Fruit fly (Drosophila melanogaster) whole organism, embryonic: Measurements from ENCODE around the gene COX7B.
A peak's percentile ranks its signal among the peaks of the same experiment; 100 is the strongest.

Experiments used
- Blimp-1 ChIP-seq: fragments of 200-800 bp; sonication (Bioruptor generic); optimal IDR thresholded peaks from 3 replicates; lab custom pipeline; 2018; ENCODE audit warnings: missing biosample characterization, missing genetic modification characterization, mild to moderate bottlenecking, moderate library complexity, missing genetic modification reagents
- CG11398 ChIP-seq: fragments of 200-800 bp; sonication (Bioruptor generic); optimal IDR thresholded peaks from 2 replicates; lab custom pipeline; 2016; ENCODE audit warnings: missing biosample characterization, missing genetic modification characterization
- CG13296 ChIP-seq: fragments of 200-800 bp; sonication (Bioruptor generic); optimal IDR thresholded peaks from 3 replicates; lab custom pipeline; 2018; ENCODE audit warnings: missing biosample characterization, mild to moderate bottlenecking, missing genetic modification characterization
- CG15696 ChIP-seq: fragments of 200-800 bp; sonication (Bioruptor generic); optimal IDR thresholded peaks from 2 replicates; lab custom pipeline; 2019; ENCODE audit warnings: missing biosample characterization, mild to moderate bottlenecking, missing genetic modification characterization, moderate library complexity
- CG17328 ChIP-seq: fragments of 200-800 bp; sonication (Bioruptor generic); IDR thresholded peaks from 2 replicates; pipeline ENCODE4 v1.3.6; 2022; ENCODE audit warnings: missing biosample characterization, missing genetic modification characterization
- CG1792 ChIP-seq: fragments of 200-800 bp; sonication (Bioruptor generic); optimal IDR thresholded peaks from 2 replicates; lab custom pipeline; 2016; ENCODE audit warnings: missing biosample characterization, missing genetic modification characterization
- CG18262 ChIP-seq: fragments of 200-800 bp; optimal IDR thresholded peaks from 3 replicates; lab custom pipeline; 2019; ENCODE audit warnings: missing biosample characterization, mild to moderate bottlenecking, missing genetic modification characterization, moderate library complexity
- CG18619 ChIP-seq: fragments of 200-800 bp; sonication (Bioruptor generic); optimal IDR thresholded peaks from 3 replicates; lab custom pipeline; 2017; ENCODE audit warnings: missing biosample characterization, mild to moderate bottlenecking, missing genetic modification characterization
- CG30431 ChIP-seq: fragments of 200-800 bp; sonication (Bioruptor generic); optimal IDR thresholded peaks from 2 replicates; lab custom pipeline; 2017; ENCODE audit warnings: missing biosample characterization, missing genetic modification characterization
- CG3065 ChIP-seq: fragments of 200-800 bp; sonication (Bioruptor generic); optimal IDR thresholded peaks from 2 replicates; lab custom pipeline; 2016; ENCODE audit warnings: missing biosample characterization, missing genetic modification characterization
- CG32772 ChIP-seq: fragments of 200-800 bp; sonication (Bioruptor generic); IDR thresholded peaks from 2 replicates; pipeline ENCODE4 v1.3.6; 2022; ENCODE audit warnings: missing biosample characterization, missing genetic modification characterization
- CG3847 ChIP-seq: fragments of 200-800 bp; sonication (Bioruptor generic); IDR thresholded peaks from 2 replicates; pipeline ENCODE4 v1.3.6; 2022; ENCODE audit warnings: missing biosample characterization, missing genetic modification characterization
- CG8089 ChIP-seq: fragments of 200-800 bp; sonication (Bioruptor generic); optimal IDR thresholded peaks from 3 replicates; lab custom pipeline; 2016; ENCODE audit warnings: missing biosample characterization, missing genetic modification characterization
- CG8281 ChIP-seq: fragments of 200-800 bp; sonication (Bioruptor generic); optimal IDR thresholded peaks from 2 replicates; lab custom pipeline; 2018; ENCODE audit warnings: missing biosample characterization, mild to moderate bottlenecking, missing genetic modification characterization, moderate library complexity
- CG9215 ChIP-seq: fragments of 200-800 bp; sonication (Bioruptor generic); IDR thresholded peaks from 2 replicates; pipeline ENCODE4 v1.3.6; 2022; ENCODE audit warnings: missing biosample characterization, missing genetic modification characterization
- CG9797 ChIP-seq: fragments of 200-800 bp; sonication (Bioruptor generic); optimal IDR thresholded peaks from 3 replicates; lab custom pipeline; 2018; ENCODE audit warnings: missing biosample characterization, mild to moderate bottlenecking, missing genetic modification characterization
- CHES-1-like ChIP-seq: fragments of 200-800 bp; sonication (Bioruptor generic); optimal IDR thresholded peaks from 2 replicates; lab custom pipeline; 2016; ENCODE audit warnings: missing biosample characterization, missing genetic modification characterization
- Camta ChIP-seq: fragments of 200-800 bp; sonication (Bioruptor generic); optimal IDR thresholded peaks from 2 replicates; lab custom pipeline; 2016; ENCODE audit warnings: missing biosample characterization, missing genetic modification characterization
- CoRest ChIP-seq: fragments of 200-800 bp; sonication (Bioruptor generic); optimal IDR thresholded peaks from 3 replicates; lab custom pipeline; 2018; ENCODE audit warnings: missing biosample characterization, mild to moderate bottlenecking, missing genetic modification characterization, moderate library complexity
- HmgZ ChIP-seq: fragments of 200-800 bp; sonication (Bioruptor generic); optimal IDR thresholded peaks from 2 replicates; lab custom pipeline; 2018; ENCODE audit warnings: missing biosample characterization, mild to moderate bottlenecking, missing genetic modification characterization
- Kr ChIP-seq: fragments of 200-800 bp; sonication (Bioruptor generic); optimal IDR thresholded peaks from 2 replicates; lab custom pipeline; 2017; ENCODE audit warnings: missing biosample characterization, mild to moderate bottlenecking, missing genetic modification characterization
- MTF-1 ChIP-seq: fragments of 200-800 bp; sonication (Bioruptor generic); optimal IDR thresholded peaks from 2 replicates; lab custom pipeline; 2018; ENCODE audit warnings: missing biosample characterization, mild to moderate bottlenecking, missing genetic modification characterization, borderline replicate concordance
- NC2α ChIP-seq: fragments of 200-800 bp; sonication (Bioruptor generic); optimal IDR thresholded peaks from 2 replicates; lab custom pipeline; 2016; ENCODE audit warnings: missing biosample characterization, missing genetic modification characterization
- Oaz ChIP-seq: fragments of 200-800 bp; sonication (Bioruptor generic); IDR thresholded peaks from 2 replicates; pipeline ENCODE4 v1.3.6; 2022; ENCODE audit warnings: missing biosample characterization, missing genetic modification characterization
- Poxn ChIP-seq: fragments of 200-800 bp; sonication (Bioruptor generic); IDR thresholded peaks from 2 replicates; pipeline ENCODE4 v1.3.6; 2022; ENCODE audit warnings: missing biosample characterization, missing genetic modification characterization
- Side ChIP-seq: fragments of 200-800 bp; sonication (Bioruptor generic); optimal IDR thresholded peaks from 2 replicates; lab custom pipeline; 2016; ENCODE audit warnings: missing biosample characterization, missing genetic modification characterization
- Ssrp ChIP-seq: fragments of 200-800 bp; sonication (Bioruptor generic); optimal IDR thresholded peaks from 2 replicates; lab custom pipeline; 2018; ENCODE audit warnings: missing biosample characterization, mild to moderate bottlenecking, missing genetic modification characterization, moderate library complexity
- Trl ChIP-seq, 3 experiments: fragments of >200 bp in 2 of 3; fragments of 200-800 bp in 1 of 3; sonication (Bioruptor generic) in 1 of 3; optimal IDR thresholded peaks; 2 replicates in 1 of 3; 3 replicates in 2 of 3; lab custom pipeline; 2016 to 2017; ENCODE audit warnings: missing biosample characterization in 1 of 3, missing genetic modification characterization in 1 of 3
- YL-1 ChIP-seq: fragments of 200-800 bp; sonication (Bioruptor generic); optimal IDR thresholded peaks from 3 replicates; lab custom pipeline; 2017; ENCODE audit warnings: missing biosample characterization, mild to moderate bottlenecking, missing genetic modification characterization
- ase ChIP-seq: fragments of 200-800 bp; sonication (Bioruptor generic); IDR thresholded peaks from 3 replicates; pipeline ENCODE4 v1.3.6; 2022; ENCODE audit warnings: missing biosample characterization, missing genetic modification characterization
- ash1 ChIP-seq: fragments of 200-800 bp; sonication (Bioruptor generic); optimal IDR thresholded peaks from 2 replicates; lab custom pipeline; 2018; ENCODE audit warnings: missing biosample characterization, mild to moderate bottlenecking, missing genetic modification characterization
- az2 ChIP-seq: fragments of 200-800 bp; sonication (Bioruptor generic); optimal IDR thresholded peaks from 3 replicates; lab custom pipeline; 2016; ENCODE audit warnings: missing biosample characterization, missing genetic modification characterization
- caup ChIP-seq: fragments of 200-800 bp; sonication (Bioruptor generic); optimal IDR thresholded peaks from 3 replicates; lab custom pipeline; 2017; ENCODE audit warnings: missing biosample characterization, mild to moderate bottlenecking, missing genetic modification characterization, moderate library complexity; ENCODE audit not compliant: severe bottlenecking
- esg ChIP-seq: fragments of 200-800 bp; sonication (Bioruptor generic); conservative IDR thresholded peaks from 2 replicates; pipeline ENCODE4 v1.3.6; 2022; ENCODE audit warnings: missing biosample characterization, missing genetic modification characterization
- grn ChIP-seq: fragments of 200-800 bp; sonication (Bioruptor generic); optimal IDR thresholded peaks from 3 replicates; lab custom pipeline; 2017; ENCODE audit warnings: missing biosample characterization, missing genetic modification characterization
- ind ChIP-seq: fragments of 200-800 bp; sonication (Bioruptor generic); optimal IDR thresholded peaks from 3 replicates; lab custom pipeline; 2016; ENCODE audit warnings: missing biosample characterization, missing genetic modification characterization
- inv ChIP-seq: fragments of 200-800 bp; sonication (Bioruptor generic); IDR thresholded peaks from 2 replicates; pipeline ENCODE4 v1.3.6; 2022; ENCODE audit warnings: missing biosample characterization, missing genetic modification characterization; ENCODE audit not compliant: partially characterized antibody
- knrl ChIP-seq: fragments of 200-800 bp; sonication (Bioruptor generic); IDR thresholded peaks from 3 replicates; pipeline ENCODE4 v1.3.6; 2022; ENCODE audit warnings: missing biosample characterization, missing genetic modification characterization; ENCODE audit not compliant: partially characterized antibody
- maf-S ChIP-seq: fragments of 200-800 bp; sonication (Bioruptor generic); optimal IDR thresholded peaks from 2 replicates; lab custom pipeline; 2016; ENCODE audit warnings: missing biosample characterization, missing genetic modification characterization
- otp ChIP-seq: fragments of 200-800 bp; sonication (Bioruptor generic); IDR thresholded peaks from 3 replicates; pipeline ENCODE4, ENCODE4 v1.3.6; 2022; ENCODE audit warnings: missing biosample characterization, missing genetic modification characterization
- pzg ChIP-seq: fragments of 200-800 bp; sonication (Bioruptor generic); optimal IDR thresholded peaks from 3 replicates; lab custom pipeline; 2018; ENCODE audit warnings: missing biosample characterization, mild to moderate bottlenecking, missing genetic modification characterization, moderate library complexity
- run ChIP-seq: fragments of 200-800 bp; sonication (Bioruptor generic); optimal IDR thresholded peaks from 3 replicates; lab custom pipeline; 2018; ENCODE audit warnings: missing biosample characterization, mild to moderate bottlenecking, missing genetic modification characterization
- shn ChIP-seq: fragments of 200-800 bp; sonication (Bioruptor generic); optimal IDR thresholded peaks from 3 replicates; lab custom pipeline; 2016; ENCODE audit warnings: missing biosample characterization, missing genetic modification characterization
- slbo ChIP-seq: fragments of 200-800 bp; sonication (Bioruptor generic); IDR thresholded peaks from 2 replicates; pipeline ENCODE4 v1.3.6; 2022; ENCODE audit warnings: missing biosample characterization, missing genetic modification characterization
- stc ChIP-seq: fragments of 200-800 bp; sonication (Bioruptor generic); IDR thresholded peaks from 2 replicates; pipeline ENCODE4 v1.3.6; 2022; ENCODE audit warnings: missing biosample characterization, missing genetic modification characterization
- twi ChIP-seq: fragments of 200-800 bp; optimal IDR thresholded peaks from 2 replicates; lab custom pipeline; 2019; ENCODE audit warnings: missing biosample characterization, mild to moderate bottlenecking, missing genetic modification characterization, moderate library complexity
- vvl ChIP-seq: fragments of 200-800 bp; sonication (Bioruptor generic); IDR thresholded peaks from 2 replicates; pipeline ENCODE4 v1.3.6; 2022; ENCODE audit warnings: missing biosample characterization, missing genetic modification characterization
- zen2 ChIP-seq: fragments of 200-800 bp; sonication (Bioruptor generic); IDR thresholded peaks from 3 replicates; pipeline ENCODE4 v1.3.6; 2022; ENCODE audit warnings: missing biosample characterization, missing genetic modification characterization; ENCODE audit not compliant: partially characterized antibody
- zfh1 ChIP-seq: fragments of 200-800 bp; sonication (Bioruptor generic); IDR thresholded peaks from 3 replicates; pipeline ENCODE4 v1.3.6; 2022; ENCODE audit warnings: missing biosample characterization, missing genetic modification characterization
- zfh2 ChIP-seq: fragments of 200-800 bp; sonication (Bioruptor generic); optimal IDR thresholded peaks from 2 replicates; lab custom pipeline; 2016; ENCODE audit warnings: missing biosample characterization, missing genetic modification characterization

COX7B gene

dm6 chr3L:17425132-17425713 is at the start of gene COX7B, which contains the start of gene Sec3 (continued):
- TF ChIP-seq YL-1 (GFP tag; lab: Kevin White, UChicago) (peak; percentile 91), Kr (no peak), inv (GFP tag; lab: Robert Waterston, UW) (peak; percentile 92), ash1 (GFP tag; lab: Kevin White, UChicago) (no peak), Poxn (GFP tag; lab: Robert Waterston, UW) (no peak), run (tag; lab: Kevin White, UChicago) (peak; percentile 5), CG32772 (no peak), stc (GFP tag; lab: Robert Waterston, UW) (no peak), zen2 (GFP tag; lab: Robert Waterston, UW) (peak; percentile 75; the same call in 2 of the 3 replicates), maf-S (GFP tag; lab: Kevin White, UChicago) (peak; percentile 34), Side (GFP tag; lab: Kevin White, UChicago) (peak; percentile 34), Ssrp (peak; percentile 51), NC2α (GFP tag; lab: Kevin White, UChicago) (no peak), twi (tag; lab: Kevin White, UChicago) (peak; percentile 68), CG13296 (GFP tag; lab: Kevin White, UChicago) (peak; percentile 55), CG9797 (GFP tag; lab: Kevin White, UChicago) (peak; percentile 90), shn (GFP tag; lab: Kevin White, UChicago) (peak; percentile 52), ind (peak; percentile 66), slbo (GFP tag; lab: Robert Waterston, UW) (peak; percentile 77), zfh2 (peak; percentile 59), CG3065 (GFP tag; lab: Kevin White, UChicago) (peak; percentile 24), CG30431 (GFP tag; lab: Kevin White, UChicago) (peak; percentile 4), CHES-1-like (GFP tag; lab: Kevin White, UChicago) (peak; percentile 38), CG3847 (GFP tag; lab: Robert Waterston, UW) (peak; percentile 74), knrl (peak; percentile 97), CG8281 (tag; lab: Kevin White, UChicago) (no peak), Blimp-1 (GFP tag; lab: Kevin White, UChicago) (peak; percentile 39), ase (GFP tag; lab: Robert Waterston, UW) (no peak), CG11398 (no peak), grn (GFP tag; lab: Kevin White, UChicago) (no peak), Camta (GFP tag; lab: Kevin White, UChicago) (no peak), MTF-1 (GFP tag; lab: Kevin White, UChicago) (no peak), CG8089 (GFP tag; lab: Kevin White, UChicago) (no peak), CG1792 (GFP tag; lab: Kevin White, UChicago) (no peak), CG9215 (peak; percentile 61), az2 (GFP tag; lab: Kevin White, UChicago) (peak; percentile 71), vvl (GFP tag; lab: Robert Waterston, UW) (peak; percentile 72), CG17328 (GFP tag; lab: Robert Waterston, UW) (no peak), esg (peak; percentile 38; the same call in 1 of the 2 replicates), CG15696 (tag; lab: Kevin White, UChicago) (peak; percentile 76), CoRest (peak; percentile 78), CG18619 (peak; percentile 46), Trl (optimal IDR thresholded peaks at IDR 0.05; lab: Kevin White, UChicago) (no peak), Trl (GFP tag; optimal IDR thresholded peaks at IDR 0.05; lab: Kevin White, UChicago) (peak; percentile 20), zfh1 (GFP tag; lab: Robert Waterston, UW) (peak; percentile 47; the same call in 1 of the 3 replicates), HmgZ (tag; lab: Kevin White, UChicago) (peak; percentile 83), caup (GFP tag; lab: Kevin White, UChicago) (peak; percentile 53), otp (GFP tag; lab: Robert Waterston, UW) (peak; percentile 56; the same call in 1 of the 3 replicates), Oaz (GFP tag; lab: Robert Waterston, UW) (no peak), CG18262 (tag; lab: Kevin White, UChicago) (peak; percentile 60), pzg (GFP tag; lab: Kevin White, UChicago) (peak; percentile 87)
